Worm (Caenorhabditis elegans) whole organism, early embryonic: ENCODE measurements around the gene C42D8.9.

Experiments used
- B0310.2 ChIP-seq: sonication (generic microtip); optimal IDR thresholded peaks from 2 replicates; lab custom pipeline; 2016; ENCODE audit warnings: mild to moderate bottlenecking, missing genetic modification characterization, missing compliant biosample characterization
- aly-1 ChIP-seq: sonication (generic microtip); optimal IDR thresholded peaks from 2 replicates; lab custom pipeline; 2016; ENCODE audit warnings: missing genetic modification characterization, missing compliant biosample characterization
- ama-1 ChIP-seq: fragments of 150-350 bp; optimal IDR thresholded peaks from 2 replicates; lab custom pipeline; 2014
- pes-1 ChIP-seq: fragments of 200-800 bp; sonication (Bioruptor generic); IDR thresholded peaks from 2 replicates; pipeline ENCODE4 v1.3.6; 2022; ENCODE audit warnings: missing genetic modification reagents, missing genetic modification characterization, missing compliant biosample characterization
- scrt-1 ChIP-seq: fragments of 200-800 bp; sonication (Bioruptor generic); IDR thresholded peaks from 2 replicates; pipeline ENCODE4 v1.3.6; 2022; ENCODE audit warnings: missing genetic modification characterization, missing compliant biosample characterization
- tbx-37 ChIP-seq: fragments of 200-800 bp; sonication (Bioruptor generic); conservative IDR thresholded peaks from 2 replicates; pipeline ENCODE4 v1.3.6; 2022; ENCODE audit warnings: missing genetic modification reagents, missing genetic modification characterization, missing compliant biosample characterization

DNA sequence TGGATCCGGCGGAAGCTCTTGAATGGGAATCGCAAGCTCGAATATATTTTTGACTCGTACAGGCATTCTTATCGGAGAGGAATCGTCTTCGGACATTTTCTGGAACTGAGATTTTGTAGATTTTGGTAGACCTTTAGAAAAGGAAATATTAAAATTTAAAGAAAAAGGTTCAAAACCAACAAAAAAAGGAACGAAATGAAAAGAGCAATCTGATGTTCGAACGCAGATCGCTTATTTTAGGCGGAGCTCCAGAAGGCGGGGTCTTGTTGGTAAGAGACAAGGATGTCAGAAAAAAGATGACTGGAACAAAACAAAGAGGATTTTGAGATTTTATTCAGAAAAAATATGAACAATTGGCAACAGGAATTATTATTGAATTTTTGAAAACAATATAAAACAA is at the start of gene C42D8.9:
- no peak for TF ChIP-seq B0310.2 (tag; lab: Kevin White, UChicago)
- TF ChIP-seq ama-1 (lab: Kevin White, UChicago) = no peak
- no peak for TF ChIP-seq tbx-37 (GFP tag; lab: Robert Waterston, UW)
- TF ChIP-seq aly-1 (tag; lab: Kevin White, UChicago) = no peak
- no peak for TF ChIP-seq pes-1
- no peak for TF ChIP-seq scrt-1 (GFP tag; lab: Robert Waterston, UW)
